Worm (Caenorhabditis elegans): ENCODE data around the gene F49C12.3.

Gene F49C12.3

DNA sequence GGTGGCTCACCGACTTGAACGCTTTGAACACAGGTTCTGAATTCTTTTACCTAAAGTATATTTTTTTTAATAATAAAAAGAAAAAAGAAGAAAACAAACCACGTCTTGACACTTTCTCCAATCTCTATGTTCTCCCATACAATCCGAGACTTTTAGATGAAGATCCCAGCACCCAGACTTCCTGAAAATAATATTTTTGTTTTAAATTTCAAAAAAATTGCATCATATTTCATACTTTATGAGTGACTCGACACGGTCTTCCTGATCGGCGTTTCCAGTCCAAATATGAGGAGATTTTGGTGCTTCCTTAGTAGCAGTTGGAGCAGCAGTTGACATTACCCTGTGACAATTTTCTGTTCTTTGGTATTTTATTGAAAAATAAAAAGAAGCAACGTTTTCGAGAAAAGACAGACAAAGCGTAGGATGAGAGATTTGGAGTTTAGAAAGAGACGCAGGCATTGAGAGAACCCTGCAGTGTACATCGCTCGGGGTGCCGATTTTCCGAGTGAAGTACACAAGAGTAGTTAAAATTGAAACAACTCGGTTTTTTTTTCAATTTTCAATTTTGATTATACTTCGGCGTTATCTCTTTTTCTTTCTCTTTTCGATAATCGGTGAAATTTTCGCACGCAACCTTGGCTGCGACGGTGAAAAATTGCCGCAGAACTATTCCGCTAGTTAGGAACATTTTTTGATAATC is 35.5 kb downstream of the F49C12.3 start, which contains the start of the genes coa-4 and T20D3.14:
Gene coa-4, minus strand, starts transcription at position 51 of the 700 bp plus-strand sequence.
Gene T20D3.14, minus strand, starts transcription at position 358 of the 700 bp plus-strand sequence.
- TF ChIP-seq sea-1 (GFP tag; conservative IDR thresholded peaks at IDR 0.05) (no peak), pes-1 (GFP tag; IDR thresholded peaks at IDR 0.05) (no peak), tbx-37 (GFP tag; conservative IDR thresholded peaks at IDR 0.05) (no peak), flt-1 (GFP tag; IDR thresholded peaks at IDR 0.05) (no peak)

DNA sequence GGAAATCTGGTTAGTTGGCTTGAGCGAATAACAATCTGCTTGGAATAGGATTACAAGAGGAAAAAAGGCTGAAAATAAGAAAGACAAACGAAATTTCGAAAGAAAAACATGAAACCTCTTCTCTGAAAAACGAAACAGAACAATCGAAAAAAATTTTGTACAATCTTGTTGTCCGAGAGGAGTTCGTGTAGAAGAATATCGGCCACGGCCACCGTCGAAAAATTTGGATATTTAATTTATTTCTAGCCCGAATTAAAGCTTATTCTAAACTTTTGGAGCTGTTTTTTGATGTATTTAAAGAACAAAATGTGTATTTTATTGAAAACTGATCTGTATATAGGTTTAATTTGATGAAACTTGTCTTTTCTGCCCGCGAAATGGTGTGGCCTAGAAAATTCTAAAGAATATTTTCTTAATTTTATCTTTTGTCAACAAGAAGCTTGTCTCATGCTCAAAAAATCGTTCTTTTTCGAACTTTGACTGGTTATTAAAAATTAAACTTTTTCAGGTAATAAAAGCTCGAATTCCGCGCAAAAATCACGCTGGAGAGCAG is 36.4 kb downstream of the F49C12.3 start, which contains the start of gene T20D3.5:
Gene T20D3.5, plus strand, starts transcription at position 503 of the 553 bp plus-strand sequence.
- TF ChIP-seq tbx-11 (GFP tag; IDR thresholded peaks at IDR 0.05) (no peak), sea-1 (GFP tag; conservative IDR thresholded peaks at IDR 0.05) (no peak), scrt-1 (GFP tag; IDR thresholded peaks at IDR 0.05) (no peak), pes-1 (GFP tag; IDR thresholded peaks at IDR 0.05) (no peak), B0310.2 (tag; optimal IDR thresholded peaks at IDR 0.05) (no peak), ceh-13 (GFP tag; optimal IDR thresholded peaks at IDR 0.05) (no peak), tbx-37 (GFP tag; conservative IDR thresholded peaks at IDR 0.05) (no peak), hmg-4 (GFP tag; optimal IDR thresholded peaks at IDR 0.05) (no peak), hnd-1 (tag; optimal IDR thresholded peaks at IDR 0.05) (no peak), ama-1 (optimal IDR thresholded peaks at IDR 0.05) (no peak), F13C5.2 (tag; optimal IDR thresholded peaks at IDR 0.05) (no peak), tra-4 (tag; optimal IDR thresholded peaks at IDR 0.05) (no peak)

DNA sequence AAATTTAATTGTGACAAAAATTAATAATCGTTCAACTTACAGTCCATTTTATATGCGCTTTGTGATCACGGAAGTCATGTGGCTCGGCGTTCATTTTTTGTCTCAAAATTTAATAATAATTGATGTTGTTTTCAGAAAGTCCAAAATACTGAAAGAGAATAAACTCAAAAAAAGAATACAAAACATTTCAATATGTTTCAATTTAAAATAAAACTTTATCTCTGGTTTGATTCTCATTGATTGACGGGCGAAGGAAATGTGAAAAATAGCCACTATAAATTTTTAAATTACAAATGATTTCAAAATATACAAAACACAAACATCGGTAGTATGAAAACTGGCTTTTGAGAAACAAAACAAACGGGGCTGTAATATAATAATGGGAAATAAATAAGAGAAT is 39.0 kb downstream of the F49C12.3 start, which contains the start of gene T20D3.6:
Gene T20D3.6, minus strand, starts transcription at position 101 of the 400 bp plus-strand sequence.
- TF ChIP-seq aly-1 (tag; optimal IDR thresholded peaks at IDR 0.05) (no peak), tra-4 (tag; optimal IDR thresholded peaks at IDR 0.05) (no peak), tbx-37 (GFP tag; conservative IDR thresholded peaks at IDR 0.05) (no peak), ceh-36 (tag; optimal IDR thresholded peaks at IDR 0.05) (no peak), ama-1 (optimal IDR thresholded peaks at IDR 0.05) (no peak), flt-1 (GFP tag; IDR thresholded peaks at IDR 0.05) (no peak), sea-1 (GFP tag; conservative IDR thresholded peaks at IDR 0.05) (no peak), hmg-4 (GFP tag; optimal IDR thresholded peaks at IDR 0.05) (no peak), scrt-1 (GFP tag; IDR thresholded peaks at IDR 0.05) (no peak), ets-7 (tag; optimal IDR thresholded peaks at IDR 0.05) (no peak), B0310.2 (tag; optimal IDR thresholded peaks at IDR 0.05) (no peak)

DNA sequence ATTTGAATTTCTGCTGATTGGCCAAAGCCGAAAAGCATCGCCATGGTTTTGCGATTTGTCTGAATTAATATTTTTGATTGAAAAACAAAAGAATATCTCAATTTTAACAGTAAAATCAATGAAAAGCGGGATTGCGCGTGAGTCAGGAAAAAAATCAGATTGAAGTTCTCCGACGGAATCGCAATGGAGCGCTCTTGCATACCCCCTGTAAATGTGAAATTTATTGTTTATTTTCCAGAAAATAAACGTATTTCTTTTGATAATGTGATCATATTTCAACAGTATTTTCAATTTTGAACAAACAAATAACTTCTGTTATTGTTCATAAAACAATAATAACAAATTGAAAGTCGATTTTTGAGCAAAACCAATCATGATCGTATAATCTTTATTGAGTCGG is 41.4 kb downstream of the F49C12.3 start, which contains the start of gene vps-26:
Gene vps-26, minus strand, starts transcription at position 200 of the 400 bp plus-strand sequence.
- TF ChIP-seq ets-7 (tag; optimal IDR thresholded peaks at IDR 0.05): no peak
- no peak for TF ChIP-seq hmg-4 (GFP tag; optimal IDR thresholded peaks at IDR 0.05)
- no peak for TF ChIP-seq pes-1 (GFP tag; IDR thresholded peaks at IDR 0.05)
- TF ChIP-seq ceh-36 (tag; optimal IDR thresholded peaks at IDR 0.05): no peak

DNA sequence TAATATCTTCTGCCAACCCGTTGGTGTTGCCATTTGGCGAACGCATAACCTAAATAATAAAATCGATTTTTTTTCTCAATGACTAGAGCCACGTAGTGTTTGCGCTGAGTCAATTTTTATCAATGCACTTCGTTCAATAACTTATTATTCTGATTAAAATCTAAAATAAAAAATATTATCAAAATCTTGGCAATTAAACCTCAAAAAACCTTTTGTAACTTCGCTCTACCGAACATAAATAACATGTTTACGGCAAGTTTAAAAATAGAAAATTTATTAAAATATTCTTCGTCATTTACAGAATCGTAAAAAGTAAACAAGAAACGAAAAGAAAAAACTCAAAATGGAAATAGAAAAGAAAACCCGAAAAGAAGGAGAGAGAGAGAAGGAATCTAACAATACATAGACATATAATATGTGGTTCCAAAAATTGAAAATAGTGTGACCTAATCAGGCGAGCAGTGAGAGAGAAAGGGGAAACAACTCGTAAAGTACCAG is 42.9 kb downstream of the F49C12.3 start, which contains the start of gene pigc-1:
Gene pigc-1, minus strand, starts transcription at position 51 of the 498 bp plus-strand sequence.
- TF ChIP-seq ama-1 (optimal IDR thresholded peaks at IDR 0.05) (no peak), ceh-36 (tag; optimal IDR thresholded peaks at IDR 0.05) (no peak), ceh-13 (GFP tag; optimal IDR thresholded peaks at IDR 0.05) (no peak)
